Fruit fly (Drosophila melanogaster): ENCODE results near the gene mRpL21.
A peak's percentile ranks its signal among the peaks of the same experiment; 100 is the strongest.

mRpL21 gene

DNA sequence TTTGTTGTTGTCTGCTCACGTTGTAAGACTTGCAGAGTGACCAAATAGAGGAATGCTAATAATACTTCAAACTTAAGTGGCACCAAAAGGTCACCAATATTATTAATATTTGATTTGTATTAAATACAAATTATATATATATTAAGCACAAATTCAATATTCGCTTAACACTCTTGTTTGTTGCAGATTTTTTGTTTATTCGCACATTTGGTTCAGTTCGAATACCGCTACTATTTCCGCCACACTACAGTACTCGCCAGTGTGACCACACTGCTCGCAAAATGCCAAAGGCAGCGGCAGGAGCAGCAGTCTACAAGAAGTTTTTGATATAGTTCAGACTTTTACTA lies 9.3 kb upstream of the mRpL21 start, which contains the start of gene Max (continued):
- TF ChIP-seq CG17186 (GFP tag; optimal IDR thresholded peaks at IDR 0.05) (peak; percentile 24), CG11696 (GFP tag; IDR thresholded peaks at IDR 0.05) (peak; percentile 65), Fer2 (tag; optimal IDR thresholded peaks at IDR 0.05) (peak; percentile 52), p53 (GFP tag; optimal IDR thresholded peaks at IDR 0.05) (no peak), CG15601 (tag; optimal IDR thresholded peaks at IDR 0.05) (peak; percentile 72), B-H2 (GFP tag; optimal IDR thresholded peaks at IDR 0.05) (peak; percentile 82), tup (GFP tag; optimal IDR thresholded peaks at IDR 0.05) (no peak), CG11456 (GFP tag; IDR thresholded peaks at IDR 0.05) (peak; percentile 62; the same call in 2 of the 3 replicates), grn (GFP tag; optimal IDR thresholded peaks at IDR 0.05) (no peak), Sox102F (GFP tag; optimal IDR thresholded peaks at IDR 0.05) (peak; percentile 71), Hr39 (optimal IDR thresholded peaks at IDR 0.05) (no peak), al (GFP tag; IDR thresholded peaks at IDR 0.05) (0 out of 2 replicates have a peak, but pooled peaks have one; percentile 41), CG10543 (GFP tag; optimal IDR thresholded peaks at IDR 0.05) (peak; percentile 71), ci (GFP tag; IDR thresholded peaks at IDR 0.05) (peak; percentile 87), Fer3 (tag; optimal IDR thresholded peaks at IDR 0.05) (peak; percentile 74), eyg (GFP tag; optimal IDR thresholded peaks at IDR 0.05) (no peak), CG10321 (GFP tag; IDR thresholded peaks at IDR 0.05) (no peak), TFAM (GFP tag; optimal IDR thresholded peaks at IDR 0.05) (no peak), CG4328 (GFP tag; optimal IDR thresholded peaks at IDR 0.05) (peak; percentile 52), pan (optimal IDR thresholded peaks at IDR 0.05) (no peak), pan (GFP tag; optimal IDR thresholded peaks at IDR 0.05 in 1 of 2, IDR thresholded peaks at IDR 0.05 in 1 of 2) (peak in 1 of 2 experiments; percentile 83), CG6765 (GFP tag; optimal IDR thresholded peaks at IDR 0.05) (peak; percentile 3), sisA (GFP tag; IDR thresholded peaks at IDR 0.05) (peak; percentile 42), CG2199 (GFP tag; IDR thresholded peaks at IDR 0.05) (no peak), unpg (GFP tag; optimal IDR thresholded peaks at IDR 0.05) (peak; percentile 83), CG9727 (GFP tag; optimal IDR thresholded peaks at IDR 0.05) (peak; percentile 58), CG15696 (tag; optimal IDR thresholded peaks at IDR 0.05) (peak; percentile 57), Poxn (GFP tag; IDR thresholded peaks at IDR 0.05) (no peak), fd64A (GFP tag; optimal IDR thresholded peaks at IDR 0.05) (no peak), CG15011 (GFP tag; optimal IDR thresholded peaks at IDR 0.05) (no peak), Asciz (GFP tag; optimal IDR thresholded peaks at IDR 0.05) (no peak), CG10462 (GFP tag; optimal IDR thresholded peaks at IDR 0.05) (peak; percentile 15), tgo (GFP tag; IDR thresholded peaks at IDR 0.05) (peak; percentile 72), dati (GFP tag; IDR thresholded peaks at IDR 0.05) (no peak), fru (optimal IDR thresholded peaks at IDR 0.05) (no peak), CG32767 (GFP tag; IDR thresholded peaks at IDR 0.05) (peak; percentile 76), lov (optimal IDR thresholded peaks at IDR 0.05) (no peak), lov (GFP tag; IDR thresholded peaks at IDR 0.05) (0 out of 3 replicates have a peak, but pooled peaks have one; percentile 32), CG34422 (GFP tag; IDR thresholded peaks at IDR 0.05) (peak; percentile 47; the same call in 2 of the 3 replicates)

- TF ChIP-seq CG7963 (GFP tag; IDR thresholded peaks at IDR 0.05; ENCODE audit: partially characterized antibody) (no peak), h (optimal IDR thresholded peaks at IDR 0.05) (no peak), BtbVII (GFP tag; optimal IDR thresholded peaks at IDR 0.05) (no peak), Sin3A (optimal IDR thresholded peaks at IDR 0.05) (no peak), nerfin-1 (tag; optimal IDR thresholded peaks at IDR 0.05) (peak; percentile 92), aop (GFP tag; IDR thresholded peaks at IDR 0.05) (no peak), unc-4 (GFP tag; IDR thresholded peaks at IDR 0.05; ENCODE audit: partially characterized antibody) (no peak), Nf-YC (tag; optimal IDR thresholded peaks at IDR 0.05) (no peak), Atf6 (GFP tag; IDR thresholded peaks at IDR 0.05) (peak; percentile 61), ftz-f1 (GFP tag; optimal IDR thresholded peaks at IDR 0.05) (peak; percentile 14), da (GFP tag; optimal IDR thresholded peaks at IDR 0.05) (no peak), lilli (GFP tag; optimal IDR thresholded peaks at IDR 0.05) (peak; percentile 13), CG13123 (GFP tag; optimal IDR thresholded peaks at IDR 0.05) (no peak), CG11504 (tag; optimal IDR thresholded peaks at IDR 0.05) (peak; percentile 53), Med (GFP tag) (peak; percentile 72), TFAM (GFP tag; optimal IDR thresholded peaks at IDR 0.05) (no peak), ems (GFP tag; optimal IDR thresholded peaks at IDR 0.05) (no peak)
These were observed 8.7 kb upstream of the mRpL21 start, which contains the start of the genes CG42374 and Mettl5 for dm6 chr3L:19263480-19264140. Gene CG42374, plus strand, starts transcription at chr3L:19263766. Gene Mettl5, plus strand, starts transcription at chr3L:19263766.
